Comparison of ENCODE assay signal across 4 worm cellular contexts in genomic region chrIII:10461164-10461546, ce11.
TF ChIP-seq lines count a peak whose summit lies in the region.

atx-2 (plus strand) TSS chrIII:10461389.

TF ChIP-seq in whole organism, L2 larva, 48 proteins besides CTCF, POLR2A, EP300 and RAD21 (continues in another document):
- TF ChIP-seq gmeb-1 (tag; optimal IDR thresholded peaks at IDR 0.05; lab: Kevin White, UChicago) (peak; percentile 81), skn-1 (tag; optimal IDR thresholded peaks at IDR 0.05; lab: Kevin White, UChicago) (peak; percentile 22), snpc-4 (tag; optimal IDR thresholded peaks at IDR 0.05; lab: Kevin White, UChicago) (peak; percentile 27), lsy-2 (tag; optimal IDR thresholded peaks at IDR 0.05; lab: Kevin White, UChicago) (peak; percentile 68 to 81), blmp-1 (tag; optimal IDR thresholded peaks at IDR 0.05; lab: Kevin White, UChicago; ENCODE audit: insufficient read depth) (no peak), C34F6.9 (tag; optimal IDR thresholded peaks at IDR 0.05; lab: Kevin White, UChicago) (peak; percentile 74), egl-27 (tag; optimal IDR thresholded peaks at IDR 0.05; lab: Kevin White, UChicago) (peak; percentile 38), sma-3 (GFP tag; optimal IDR thresholded peaks at IDR 0.05; lab: Kevin White, UChicago) (peak; percentile 78), lin-11 (tag; optimal IDR thresholded peaks at IDR 0.05; lab: Kevin White, UChicago) (peak; percentile 69), mab-5 (tag; optimal IDR thresholded peaks at IDR 0.05; lab: Kevin White, UChicago) (peak; percentile 86), ceh-16 (tag; optimal IDR thresholded peaks at IDR 0.05; lab: Kevin White, UChicago) (peak; percentile 16), nhr-23 (tag; optimal IDR thresholded peaks at IDR 0.05; lab: Kevin White, UChicago) (no peak), unc-55 (GFP tag; optimal IDR thresholded peaks at IDR 0.05; lab: Kevin White, UChicago) (peak; percentile 91), fos-1 (tag; optimal IDR thresholded peaks at IDR 0.05; lab: Kevin White, UChicago) (peak; percentile 47), sem-4 (tag; optimal IDR thresholded peaks at IDR 0.05; lab: Kevin White, UChicago) (peak; percentile 73), R02D3.7 (tag; optimal IDR thresholded peaks at IDR 0.05; lab: Kevin White, UChicago) (peak; percentile 23), mdl-1 (tag; optimal IDR thresholded peaks at IDR 0.05; lab: Kevin White, UChicago) (peak; percentile 60 to 79), ztf-11 (tag; optimal IDR thresholded peaks at IDR 0.05; lab: Kevin White, UChicago) (peak; percentile 35), lin-13 (GFP tag; optimal IDR thresholded peaks at IDR 0.05; lab: Kevin White, UChicago) (peak; percentile 82), alr-1 (tag; optimal IDR thresholded peaks at IDR 0.05; lab: Kevin White, UChicago) (no peak), nhr-11 (tag; optimal IDR thresholded peaks at IDR 0.05; lab: Kevin White, UChicago) (peak; percentile 1), sma-9 (GFP tag; optimal IDR thresholded peaks at IDR 0.05; lab: Kevin White, UChicago) (peak; percentile 79), sma-9 (tag; optimal IDR thresholded peaks at IDR 0.05; lab: Kevin White, UChicago) (no peak)

TF ChIP-seq in whole organism, L4 larva, 104 proteins besides CTCF, POLR2A, EP300 and RAD21 (continues in another document):
- TF ChIP-seq daf-19 (GFP tag; conservative IDR thresholded peaks at IDR 0.05; lab: Robert Waterston, UW) = no peak
- TF ChIP-seq Y75B8A.6 (GFP tag; IDR thresholded peaks at IDR 0.05; lab: Robert Waterston, UW) = peak; percentile 71; the same call in 1 of the 2 replicates
- TF ChIP-seq nhr-237 (tag; optimal IDR thresholded peaks at IDR 0.05; lab: Kevin White, UChicago) = no peak
- TF ChIP-seq saeg-2 (GFP tag; IDR thresholded peaks at IDR 0.05; lab: Robert Waterston, UW) = 0 out of 2 replicates have a peak, but pooled peaks have one; percentile 61
- peak; percentile 92 for TF ChIP-seq unc-130 (GFP tag; optimal IDR thresholded peaks at IDR 0.05; lab: Kevin White, UChicago)
- TF ChIP-seq vab-7 (GFP tag; IDR thresholded peaks at IDR 0.05; lab: Robert Waterston, UW) = peak; percentile 97
- no peak for TF ChIP-seq lin-39 (tag; optimal IDR thresholded peaks at IDR 0.05; lab: Kevin White, UChicago)
- peak; percentile 99 for TF ChIP-seq madf-9 (GFP tag; conservative IDR thresholded peaks at IDR 0.05; lab: Robert Waterston, UW)
- TF ChIP-seq F10B5.3 (tag; optimal IDR thresholded peaks at IDR 0.05; lab: Kevin White, UChicago) = peak; percentile 65
- peak; percentile 56 for TF ChIP-seq nhr-11 (tag; optimal IDR thresholded peaks at IDR 0.05; lab: Kevin White, UChicago)
- peak; percentile 82 for TF ChIP-seq dve-1 (tag; optimal IDR thresholded peaks at IDR 0.05; lab: Kevin White, UChicago; ENCODE audit: insufficient read depth)
- peak; percentile 84 for TF ChIP-seq set-16 (GFP tag; IDR thresholded peaks at IDR 0.05; lab: Robert Waterston, UW)
- peak; percentile 85 for TF ChIP-seq F44E2.7 (GFP tag; IDR thresholded peaks at IDR 0.05; lab: Robert Waterston, UW)
- peak; percentile 93 for TF ChIP-seq hmg-1.1 (GFP tag; IDR thresholded peaks at IDR 0.05; lab: Robert Waterston, UW)
- TF ChIP-seq mdt-29 (GFP tag; IDR thresholded peaks at IDR 0.05; lab: Robert Waterston, UW) = peak; percentile 86
- peak; percentile 85 for TF ChIP-seq hlh-11 (tag; optimal IDR thresholded peaks at IDR 0.05; lab: Kevin White, UChicago)
- TF ChIP-seq Y48G9A.11 (GFP tag; IDR thresholded peaks at IDR 0.05; lab: Robert Waterston, UW) = peak; percentile 85; the same call in 1 of the 2 replicates
- TF ChIP-seq ceh-82 (tag; optimal IDR thresholded peaks at IDR 0.05; lab: Kevin White, UChicago) = no peak
- peak; percentile 91 for TF ChIP-seq aha-1 (tag; lab: Kevin White, UChicago)
- 0 out of 2 replicates have a peak, but pooled peaks have one; percentile 63 for TF ChIP-seq tag-97 (GFP tag; IDR thresholded peaks at IDR 0.05; lab: Robert Waterston, UW)
- no peak for TF ChIP-seq ceh-62 (tag; optimal IDR thresholded peaks at IDR 0.05; lab: Kevin White, UChicago)
- peak; percentile 90 for TF ChIP-seq dmd-9 (GFP tag; IDR thresholded peaks at IDR 0.05; lab: Robert Waterston, UW)
- TF ChIP-seq dmd-6 (GFP tag; IDR thresholded peaks at IDR 0.05; lab: Robert Waterston, UW) = peak; percentile 87

TF ChIP-seq in whole organism, late embryonic, 69 proteins besides CTCF, POLR2A, EP300 and RAD21 (continues in another document):
- no peak for TF ChIP-seq ama-1 (optimal IDR thresholded peaks at IDR 0.05; lab: Kevin White, UChicago)
- peak; percentile 93 for TF ChIP-seq Y22D7AL.16 (tag; optimal IDR thresholded peaks at IDR 0.05; lab: Kevin White, UChicago)
- TF ChIP-seq ceh-9 (tag; optimal IDR thresholded peaks at IDR 0.05; lab: Kevin White, UChicago) = peak; percentile 87
- peak; percentile 97 for TF ChIP-seq pha-2 (tag; optimal IDR thresholded peaks at IDR 0.05; lab: Kevin White, UChicago)
- TF ChIP-seq pqm-1 (tag; optimal IDR thresholded peaks at IDR 0.05; lab: Kevin White, UChicago) = peak; percentile 92
- peak; percentile 99 for TF ChIP-seq ref-2 (tag; optimal IDR thresholded peaks at IDR 0.05; lab: Kevin White, UChicago)
- peak; percentile 74 for TF ChIP-seq hlh-30 (tag; optimal IDR thresholded peaks at IDR 0.05; lab: Kevin White, UChicago; ENCODE audit: insufficient read depth)
- peak; percentile 98 for TF ChIP-seq nfya-1 (tag; optimal IDR thresholded peaks at IDR 0.05; lab: Kevin White, UChicago)
- peak; percentile 99 for TF ChIP-seq tbx-2 (tag; optimal IDR thresholded peaks at IDR 0.05; lab: Kevin White, UChicago)
- TF ChIP-seq ceh-45 (GFP tag; IDR thresholded peaks at IDR 0.05; lab: Robert Waterston, UW) = peak; percentile 99
- peak; percentile 96 for TF ChIP-seq mec-3 (tag; optimal IDR thresholded peaks at IDR 0.05; lab: Kevin White, UChicago; ENCODE audit: borderline replicate concordance)
- peak; percentile 94 for TF ChIP-seq ceh-18 (tag; optimal IDR thresholded peaks at IDR 0.05; lab: Kevin White, UChicago)
- peak; percentile 92 for TF ChIP-seq odd-2 (tag; optimal IDR thresholded peaks at IDR 0.05; lab: Kevin White, UChicago)
- peak; percentile 99 for TF ChIP-seq ahr-1 (tag; optimal IDR thresholded peaks at IDR 0.05; lab: Kevin White, UChicago)
- TF ChIP-seq K02D7.2 (tag; optimal IDR thresholded peaks at IDR 0.05; lab: Kevin White, UChicago) = peak; percentile 98
- peak; percentile 95 for TF ChIP-seq zip-5 (tag; optimal IDR thresholded peaks at IDR 0.05; lab: Kevin White, UChicago)
- TF ChIP-seq T23F11.4 (GFP tag; optimal IDR thresholded peaks at IDR 0.05; lab: Kevin White, UChicago) = peak; percentile 97
- peak; percentile 97 for TF ChIP-seq ceh-6 (GFP tag; optimal IDR thresholded peaks at IDR 0.05; lab: Kevin White, UChicago)
- peak; percentile 98 for TF ChIP-seq ceh-30 (tag; optimal IDR thresholded peaks at IDR 0.05; lab: Kevin White, UChicago)
- TF ChIP-seq gmeb-2 (tag; optimal IDR thresholded peaks at IDR 0.05; lab: Kevin White, UChicago) = peak; percentile 98
- peak; percentile 98 for TF ChIP-seq syd-9 (tag; optimal IDR thresholded peaks at IDR 0.05; lab: Kevin White, UChicago)
- TF ChIP-seq unc-55 (GFP tag; optimal IDR thresholded peaks at IDR 0.05; lab: Kevin White, UChicago) = peak; percentile 48
- peak; percentile 89 for TF ChIP-seq sdc-2 (tag; optimal IDR thresholded peaks at IDR 0.05; lab: Kevin White, UChicago)
- peak; percentile 86 for TF ChIP-seq ets-4 (tag; optimal IDR thresholded peaks at IDR 0.05; lab: Kevin White, UChicago)
- TF ChIP-seq C38D4.7 (GFP tag; optimal IDR thresholded peaks at IDR 0.05; lab: Kevin White, UChicago) = peak; percentile 95

TF ChIP-seq in whole organism, mixed stage, embryonic, 35 proteins besides CTCF, POLR2A, EP300 and RAD21 (continues in another document):
- TF ChIP-seq lin-13 (tag; optimal IDR thresholded peaks at IDR 0.05; lab: Kevin White, UChicago) = peak; percentile 95
- TF ChIP-seq mep-1 (tag; optimal IDR thresholded peaks at IDR 0.05; lab: Kevin White, UChicago) = peak; percentile 76
- peak; percentile 92 for TF ChIP-seq hlh-1 (tag; optimal IDR thresholded peaks at IDR 0.05; lab: Kevin White, UChicago)
- peak; percentile 100 for TF ChIP-seq mls-2 (tag; optimal IDR thresholded peaks at IDR 0.05; lab: Kevin White, UChicago)
- no peak for TF ChIP-seq snpc-4 (tag; optimal IDR thresholded peaks at IDR 0.05; lab: Kevin White, UChicago)
- peak; percentile 98 for TF ChIP-seq M03D4.4 (tag; optimal IDR thresholded peaks at IDR 0.05; lab: Kevin White, UChicago)
- peak; percentile 62 for TF ChIP-seq mab-5 (tag; optimal IDR thresholded peaks at IDR 0.05; lab: Kevin White, UChicago)
- TF ChIP-seq sptf-1 (tag; optimal IDR thresholded peaks at IDR 0.05; lab: Kevin White, UChicago) = peak; percentile 99
- peak; percentile 34 for TF ChIP-seq ces-1 (GFP tag; optimal IDR thresholded peaks at IDR 0.05; lab: Kevin White, UChicago)
- TF ChIP-seq unc-62 (GFP tag; optimal IDR thresholded peaks at IDR 0.05; lab: Kevin White, UChicago) = peak; percentile 81
- peak; percentile 100 for TF ChIP-seq unc-39 (tag; optimal IDR thresholded peaks at IDR 0.05; lab: Kevin White, UChicago)
- peak; percentile 66 for TF ChIP-seq nhr-237 (tag; optimal IDR thresholded peaks at IDR 0.05; lab: Kevin White, UChicago)
- TF ChIP-seq zip-8 (tag; optimal IDR thresholded peaks at IDR 0.05; lab: Kevin White, UChicago) = no peak
- TF ChIP-seq ceh-43 (GFP tag; optimal IDR thresholded peaks at IDR 0.05; lab: Kevin White, UChicago) = peak; percentile 97
- peak; percentile 96 for TF ChIP-seq ham-2 (GFP tag; optimal IDR thresholded peaks at IDR 0.05; lab: Kevin White, UChicago)
- TF ChIP-seq nhr-12 (tag; optimal IDR thresholded peaks at IDR 0.05; lab: Kevin White, UChicago) = peak; percentile 100
- peak; percentile 99 for TF ChIP-seq drap-1 (GFP tag; optimal IDR thresholded peaks at IDR 0.05; lab: Kevin White, UChicago)
- peak; percentile 98 for TF ChIP-seq cnd-1 (tag; optimal IDR thresholded peaks at IDR 0.05; lab: Kevin White, UChicago)
- TF ChIP-seq lsy-2 (tag; optimal IDR thresholded peaks at IDR 0.05; lab: Kevin White, UChicago) = peak; percentile 68
- peak; percentile 100 for TF ChIP-seq ztf-11 (tag; optimal IDR thresholded peaks at IDR 0.05; lab: Kevin White, UChicago)
- TF ChIP-seq elt-3 (tag; optimal IDR thresholded peaks at IDR 0.05; lab: Kevin White, UChicago) = peak; percentile 80
- TF ChIP-seq blmp-1 (tag; optimal IDR thresholded peaks at IDR 0.05; lab: Kevin White, UChicago) = peak; percentile 91
- peak; percentile 92 for TF ChIP-seq elt-1 (tag; optimal IDR thresholded peaks at IDR 0.05; lab: Kevin White, UChicago; ENCODE audit: borderline replicate concordance, insufficient read depth)
- peak; percentile 74 for TF ChIP-seq nhr-28 (tag; optimal IDR thresholded peaks at IDR 0.05; lab: Kevin White, UChicago)
- TF ChIP-seq ceh-83 (GFP tag; optimal IDR thresholded peaks at IDR 0.05; lab: Kevin White, UChicago) = peak; percentile 93
- TF ChIP-seq pha-4 (tag; optimal IDR thresholded peaks at IDR 0.05; lab: Kevin White, UChicago) = peak; percentile 91
- no peak for TF ChIP-seq nhr-2 (tag; optimal IDR thresholded peaks at IDR 0.05; lab: Kevin White, UChicago)
- peak; percentile 54 for TF ChIP-seq ceh-39 (tag; optimal IDR thresholded peaks at IDR 0.05; lab: Kevin White, UChicago)
- TF ChIP-seq tbx-8 (GFP tag; optimal IDR thresholded peaks at IDR 0.05; lab: Kevin White, UChicago) = peak; percentile 90
